Worm (Caenorhabditis elegans) whole organism, L3 larva: ENCODE results near the gene tin-10.

Experiments used
- R02D3.7 ChIP-seq: fragments of 150-350 bp; optimal IDR thresholded peaks from 2 replicates; lab custom pipeline; 2014; ENCODE audit warnings: missing biosample characterization, missing genetic modification characterization
- ZK546.5 ChIP-seq: sonication (generic microtip); optimal IDR thresholded peaks from 2 replicates; lab custom pipeline; 2017; ENCODE audit warnings: missing biosample characterization, missing genetic modification characterization
- aly-2 ChIP-seq: fragments of 150-350 bp; optimal IDR thresholded peaks from 2 replicates; lab custom pipeline; 2014; ENCODE audit warnings: missing biosample characterization, missing genetic modification characterization
- ceh-28 ChIP-seq: fragments of 150-350 bp; optimal IDR thresholded peaks from 2 replicates; lab custom pipeline; 2014; ENCODE audit warnings: missing biosample characterization, missing genetic modification reagents, missing genetic modification characterization
- ceh-9 ChIP-seq: sonication (generic microtip); optimal IDR thresholded peaks from 2 replicates; lab custom pipeline; 2018; ENCODE audit warnings: missing biosample characterization, missing genetic modification characterization
- daf-12 ChIP-seq: fragments of 150-350 bp; optimal IDR thresholded peaks from 2 replicates; lab custom pipeline; 2014; ENCODE audit warnings: missing biosample characterization, missing genetic modification reagents, missing genetic modification characterization
- egl-27 ChIP-seq: sonication (generic microtip); optimal IDR thresholded peaks from 4 replicates; lab custom pipeline; 2017; ENCODE audit warnings: missing biosample characterization, missing genetic modification reagents, missing genetic modification characterization
- egl-5 ChIP-seq: fragments of 150-350 bp; optimal IDR thresholded peaks from 2 replicates; lab custom pipeline; 2017; ENCODE audit warnings: missing biosample characterization, missing genetic modification reagents, missing genetic modification characterization, inconsistent platforms
- elt-2 ChIP-seq: sonication (generic microtip); optimal IDR thresholded peaks from 2 replicates; lab custom pipeline; 2016; ENCODE audit warnings: missing genetic modification reagents, mild to moderate bottlenecking, missing genetic modification characterization, missing compliant biosample characterization
- eor-1 ChIP-seq, 2 experiments: fragments of 150-350 bp; optimal IDR thresholded peaks; 2 replicates each; lab custom pipeline; 2014 to 2018; ENCODE audit warnings: missing biosample characterization in 2 of 2, missing genetic modification characterization in 2 of 2
- fkh-2 ChIP-seq: fragments of 150-350 bp; optimal IDR thresholded peaks from 2 replicates; lab custom pipeline; 2014; ENCODE audit warnings: missing biosample characterization, missing genetic modification reagents, missing genetic modification characterization
- fos-1 ChIP-seq: fragments of 150-350 bp; optimal IDR thresholded peaks from 2 replicates; lab custom pipeline; 2014; ENCODE audit warnings: missing biosample characterization, missing genetic modification characterization
- hmg-11 ChIP-seq: sonication (generic microtip); optimal IDR thresholded peaks from 2 replicates; lab custom pipeline; 2016; ENCODE audit warnings: missing genetic modification characterization, missing compliant biosample characterization
- jun-1 ChIP-seq: fragments of 150-350 bp; optimal IDR thresholded peaks from 2 replicates; lab custom pipeline; 2014; ENCODE audit warnings: missing biosample characterization, missing genetic modification reagents, missing genetic modification characterization
- lin-15B ChIP-seq: fragments of 150-350 bp; optimal IDR thresholded peaks from 2 replicates; lab custom pipeline; 2014; ENCODE audit warnings: missing biosample characterization, missing genetic modification characterization
- lin-39 ChIP-seq: fragments of 150-350 bp; optimal IDR thresholded peaks from 2 replicates; lab custom pipeline; 2018; ENCODE audit warnings: missing biosample characterization, missing genetic modification reagents, missing genetic modification characterization
- lsy-12 ChIP-seq: sonication (generic microtip); optimal IDR thresholded peaks from 2 replicates; lab custom pipeline; 2016; ENCODE audit warnings: mild to moderate bottlenecking, missing genetic modification characterization, missing compliant biosample characterization
- mdl-1 ChIP-seq: fragments of 150-350 bp; optimal IDR thresholded peaks from 2 replicates; lab custom pipeline; 2014; ENCODE audit warnings: missing biosample characterization, missing genetic modification characterization
- mml-1 ChIP-seq: fragments of 150-350 bp; sonication (generic microtip); optimal IDR thresholded peaks from 3 replicates; lab custom pipeline; 2014; ENCODE audit warnings: missing biosample characterization, missing genetic modification characterization
- nfya-1 ChIP-seq: sonication (generic microtip); optimal IDR thresholded peaks from 2 replicates; lab custom pipeline; 2017; ENCODE audit warnings: missing genetic modification characterization, mild to moderate bottlenecking, missing compliant biosample characterization, antibody characterized with exemption, moderate library complexity; ENCODE audit not compliant: insufficient read depth
- nhr-11 ChIP-seq: fragments of 150-350 bp; optimal IDR thresholded peaks from 2 replicates; lab custom pipeline; 2014; ENCODE audit warnings: missing biosample characterization, missing genetic modification characterization
- nhr-12 ChIP-seq: fragments of 150-350 bp; optimal IDR thresholded peaks from 2 replicates; lab custom pipeline; 2014; ENCODE audit warnings: missing biosample characterization, missing genetic modification characterization
- nhr-23 ChIP-seq: fragments of 150-350 bp; optimal IDR thresholded peaks from 2 replicates; lab custom pipeline; 2014; ENCODE audit warnings: missing biosample characterization, missing genetic modification reagents, missing genetic modification characterization
- nhr-237 ChIP-seq: fragments of 150-350 bp; optimal IDR thresholded peaks from 2 replicates; lab custom pipeline; 2014; ENCODE audit warnings: missing biosample characterization, missing genetic modification characterization
- nhr-25 ChIP-seq: sonication (generic microtip); optimal IDR thresholded peaks from 2 replicates; lab custom pipeline; 2017; ENCODE audit warnings: missing biosample characterization, missing genetic modification characterization
- nhr-28 ChIP-seq: fragments of 150-350 bp; optimal IDR thresholded peaks from 2 replicates; lab custom pipeline; 2014; ENCODE audit warnings: missing biosample characterization, missing genetic modification characterization
- pha-4 ChIP-seq: fragments of 150-350 bp; optimal IDR thresholded peaks from 2 replicates; lab custom pipeline; 2014; ENCODE audit warnings: missing biosample characterization, missing genetic modification reagents, missing genetic modification characterization
- sea-2 ChIP-seq: fragments of 150-350 bp; sonication (generic microtip); optimal IDR thresholded peaks from 4 replicates; lab custom pipeline; 2014; ENCODE audit warnings: missing biosample characterization, missing genetic modification reagents, missing genetic modification characterization
- skn-1 ChIP-seq: fragments of 150-350 bp; optimal IDR thresholded peaks from 2 replicates; lab custom pipeline; 2014; ENCODE audit warnings: missing biosample characterization, missing genetic modification characterization
- tbx-2 ChIP-seq: sonication (generic microtip); optimal IDR thresholded peaks from 2 replicates; lab custom pipeline; 2016; ENCODE audit warnings: mild to moderate bottlenecking, missing genetic modification characterization, missing compliant biosample characterization
- unc-39 ChIP-seq: sonication (generic microtip); optimal IDR thresholded peaks from 4 replicates; lab custom pipeline; 2017; ENCODE audit warnings: missing biosample characterization, missing genetic modification characterization
- ztf-11 ChIP-seq: fragments of 150-350 bp; optimal IDR thresholded peaks from 2 replicates; lab custom pipeline; 2014; ENCODE audit warnings: missing biosample characterization, missing genetic modification characterization

The tin-10 gene

DNA sequence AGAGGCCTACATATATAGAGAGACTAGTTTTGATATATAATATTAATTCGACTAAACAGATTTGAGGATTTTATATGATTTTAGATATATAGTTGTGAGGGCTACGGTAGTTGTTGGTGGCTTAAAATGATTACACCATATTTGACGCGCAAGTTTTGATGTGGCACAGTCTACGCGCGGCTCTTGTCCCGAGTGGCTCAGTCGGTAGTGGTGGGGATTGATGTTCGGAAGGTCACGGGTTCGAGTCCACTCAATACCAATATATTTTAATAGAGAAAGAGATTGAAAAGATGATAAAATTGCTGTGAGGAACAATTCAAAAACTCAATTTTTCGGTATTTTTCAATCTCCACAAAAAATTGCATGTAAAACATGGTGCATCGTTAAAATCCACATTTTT lies 29.8 kb downstream of the tin-10 start:
- TF ChIP-seq fkh-2 (tag; lab: Kevin White, UChicago): no peak
- no peak for TF ChIP-seq daf-12
- no peak for TF ChIP-seq lin-15B (tag; lab: Kevin White, UChicago)
- no peak for TF ChIP-seq nhr-237 (tag; lab: Kevin White, UChicago)
- no peak for TF ChIP-seq ceh-28 (tag; lab: Kevin White, UChicago)
- TF ChIP-seq lsy-12 (tag; lab: Kevin White, UChicago): no peak
- TF ChIP-seq nhr-11: no peak
- TF ChIP-seq nhr-28 (tag; lab: Kevin White, UChicago): no peak
- TF ChIP-seq skn-1 (tag; lab: Kevin White, UChicago): no peak

DNA sequence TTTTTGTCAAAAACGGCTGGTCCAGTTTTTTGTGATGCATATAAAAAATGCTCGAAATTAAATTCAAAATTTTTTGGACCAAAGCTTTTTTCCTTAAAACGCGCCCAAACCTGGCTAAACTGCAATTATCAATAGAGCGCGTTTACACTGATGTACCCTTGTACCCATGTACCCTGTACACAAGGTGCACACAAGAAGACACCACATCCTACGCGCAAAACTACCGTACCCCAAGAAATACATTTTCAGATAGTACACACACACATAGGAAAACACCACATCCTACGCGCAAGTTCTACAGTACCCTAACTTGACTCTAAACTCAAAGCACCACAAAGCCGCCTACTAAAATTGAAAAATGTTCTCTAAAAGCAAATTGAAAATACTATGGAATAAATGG lies 31.3 kb downstream of the tin-10 start:
- TF ChIP-seq fkh-2 (tag; lab: Kevin White, UChicago) (no peak), R02D3.7 (no peak), nhr-11 (no peak), skn-1 (tag; lab: Kevin White, UChicago) (no peak), hmg-11 (tag; lab: Kevin White, UChicago) (no peak), elt-2 (tag; lab: Kevin White, UChicago) (no peak), eor-1 (tag; optimal IDR thresholded peaks at IDR 0.05; lab: Kevin White, UChicago) (no peak), nhr-25 (no peak), mdl-1 (tag; lab: Kevin White, UChicago) (no peak), tbx-2 (tag; lab: Kevin White, UChicago) (no peak), fos-1 (tag; lab: Kevin White, UChicago) (no peak), ceh-28 (tag; lab: Kevin White, UChicago) (no peak), nhr-23 (no peak), jun-1 (tag; lab: Kevin White, UChicago) (no peak), sea-2 (GFP tag; lab: Kevin White, UChicago) (no peak), aly-2 (tag; lab: Kevin White, UChicago) (no peak), mml-1 (no peak)

DNA sequence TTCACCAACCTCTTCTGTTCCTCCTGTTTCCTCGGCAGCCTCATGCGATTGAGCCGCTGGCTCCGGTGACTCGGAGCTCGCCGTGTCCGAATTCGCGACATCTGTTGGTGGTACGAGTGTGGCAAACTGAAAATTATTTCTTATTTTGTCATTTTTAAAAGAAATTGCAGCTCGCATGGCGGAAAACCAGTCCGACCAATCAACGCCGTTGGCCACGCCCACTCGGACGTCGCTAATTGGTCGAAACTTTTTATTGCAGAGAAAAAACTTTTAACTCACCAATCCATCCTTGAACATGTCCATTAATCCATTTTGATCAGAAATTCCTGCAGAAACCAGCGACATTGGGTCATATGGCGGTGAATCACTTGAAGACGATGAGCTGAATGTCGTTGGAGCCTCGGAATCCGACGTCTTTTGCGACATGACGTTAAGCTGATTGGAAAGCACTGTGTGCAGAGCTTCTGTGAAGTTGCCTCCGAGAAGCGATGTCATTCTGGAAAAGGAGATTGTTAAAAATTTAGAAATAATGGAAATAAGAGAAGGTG lies 32.3 kb downstream of the tin-10 start, which contains the start of gene bed-2:
TSS of gene bed-2 (minus strand) at position 498 of the 548 bp plus-strand sequence.
- TF ChIP-seq egl-5 (tag; lab: Kevin White, UChicago) (no peak), nfya-1 (tag; lab: Kevin White, UChicago) (peak; percentile 91)

- TF ChIP-seq ztf-11 (tag; lab: Kevin White, UChicago) (no peak), unc-39 (no peak), hmg-11 (tag; lab: Kevin White, UChicago) (peak; percentile 45), R02D3.7 (no peak), nhr-23 (peak; percentile 57), pha-4 (tag; lab: Kevin White, UChicago) (peak; percentile 20), jun-1 (tag; lab: Kevin White, UChicago) (no peak), ZK546.5 (tag; lab: Kevin White, UChicago) (no peak), elt-2 (tag; lab: Kevin White, UChicago) (no peak), ceh-9 (tag; lab: Kevin White, UChicago) (no peak), egl-27 (no peak), nfya-1 (tag; lab: Kevin White, UChicago) (peak; percentile 5), sea-2 (GFP tag; lab: Kevin White, UChicago) (no peak)
These were observed 34.8 kb downstream of the tin-10 start for ce11 chrIII:11467631-11468481.

DNA sequence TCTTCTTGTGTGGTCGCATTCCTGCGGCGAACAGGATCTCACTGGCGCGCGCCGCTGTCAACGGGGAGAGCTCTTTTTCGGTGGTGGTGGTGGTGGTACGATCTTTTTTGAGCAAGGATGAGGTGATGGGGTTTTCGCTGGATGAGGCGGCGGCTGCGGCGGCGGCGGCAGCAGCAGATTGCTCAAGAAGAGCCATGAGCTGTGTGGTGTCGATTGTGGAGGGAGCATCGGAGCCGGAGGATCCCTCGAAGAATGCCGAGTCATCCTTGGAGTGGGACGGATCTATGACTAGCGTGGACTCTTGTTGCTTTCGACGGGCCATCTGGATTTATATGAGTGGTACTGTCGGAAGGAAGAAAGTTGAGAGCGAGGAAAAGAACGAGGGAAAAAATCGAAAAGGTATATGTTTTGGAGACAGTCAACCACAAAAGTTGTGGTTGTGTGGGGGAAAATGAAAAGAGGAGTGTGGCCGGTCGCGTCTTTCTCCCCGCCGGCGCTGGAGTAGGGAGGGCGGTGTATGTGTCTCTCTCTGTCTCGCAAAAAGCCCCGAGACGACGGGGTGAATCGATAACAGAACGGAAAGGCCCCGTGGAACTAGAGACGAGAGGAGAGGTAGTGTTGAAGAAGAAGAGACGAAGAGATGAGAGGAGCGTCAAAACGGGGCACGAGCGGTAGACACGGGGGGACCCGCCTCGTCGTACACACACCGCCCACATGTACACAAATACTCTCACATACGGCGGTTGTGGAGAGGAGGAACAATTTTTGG lies 36.0 kb downstream of the tin-10 start:
- no peak for TF ChIP-seq lin-15B (tag; lab: Kevin White, UChicago)
- TF ChIP-seq hmg-11 (tag; lab: Kevin White, UChicago): peak; percentile 49
- peak; percentile 7 for TF ChIP-seq ceh-28 (tag; lab: Kevin White, UChicago)
- peak; percentile 32 for TF ChIP-seq elt-2 (tag; lab: Kevin White, UChicago)
- peak; percentile 13 for TF ChIP-seq pha-4 (tag; lab: Kevin White, UChicago)
- no peak for TF ChIP-seq nhr-12
- TF ChIP-seq lin-39 (tag; lab: Kevin White, UChicago): peak; percentile 25
- TF ChIP-seq nfya-1 (tag; lab: Kevin White, UChicago): peak; percentile 42
- TF ChIP-seq, all 47 proteins: peak for 6
